Fruit fly (Drosophila melanogaster): ENCODE measurements around the gene Pgd.
A peak's percentile ranks its signal among the peaks of the same experiment; 100 is the strongest.

dm6 chrX:2141854-2142216, 3.1 kb upstream of the Pgd start:
- TF ChIP-seq pad (GFP tag; optimal IDR thresholded peaks at IDR 0.05) = no peak
- no peak for TF ChIP-seq Clk (GFP tag; optimal IDR thresholded peaks at IDR 0.05)
- peak; percentile 41 for TF ChIP-seq kay (GFP tag; ENCODE audit: borderline replicate concordance)
- TF ChIP-seq Mnt (GFP tag; optimal IDR thresholded peaks at IDR 0.05) = peak; percentile 90
- TF ChIP-seq toe (GFP tag; optimal IDR thresholded peaks at IDR 0.05) = peak; percentile 10
- TF ChIP-seq cic (GFP tag; optimal IDR thresholded peaks at IDR 0.05) = peak; percentile 25
- peak; percentile 49 for TF ChIP-seq Crg-1 (GFP tag; optimal IDR thresholded peaks at IDR 0.05)
- no peak for TF ChIP-seq ovo (GFP tag; optimal IDR thresholded peaks at IDR 0.05)
- TF ChIP-seq CG7101 (tag; optimal IDR thresholded peaks at IDR 0.05) = peak; percentile 80

Measured in whole organism, adult.